Fruit fly (Drosophila melanogaster): Measurements from ENCODE around the gene Scsalpha2.

DNA sequence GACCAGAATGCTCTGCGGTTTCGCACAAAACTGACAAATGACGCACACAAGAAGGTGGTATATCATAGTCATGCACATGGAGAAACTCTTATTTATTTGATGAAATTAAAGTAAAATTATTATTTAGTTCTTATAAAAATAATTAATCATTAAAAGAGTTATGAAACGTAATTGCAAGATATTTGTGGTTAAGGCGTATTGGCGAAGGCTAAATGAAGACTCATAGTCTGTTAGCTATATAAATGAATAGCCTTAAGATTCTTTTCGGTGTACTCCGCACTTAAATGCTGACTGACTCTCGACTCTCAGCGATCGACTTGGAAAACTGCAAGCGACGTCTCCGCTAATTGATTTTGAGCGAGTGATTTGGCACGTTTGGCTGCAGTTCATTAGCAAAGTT, 13.6 kb upstream of the Scsalpha2 start:
- no peak for TF ChIP-seq sens (GFP tag)
- no peak for TF ChIP-seq Nf-YA (GFP tag; IDR thresholded peaks at IDR 0.05)
- no peak for TF ChIP-seq slou (GFP tag; optimal IDR thresholded peaks at IDR 0.05)
- no peak for TF ChIP-seq lab (GFP tag; optimal IDR thresholded peaks at IDR 0.05)
- TF ChIP-seq Xbp1 (GFP tag; optimal IDR thresholded peaks at IDR 0.05): no peak
- TF ChIP-seq Atf6 (GFP tag; IDR thresholded peaks at IDR 0.05): no peak
- TF ChIP-seq btn (GFP tag; optimal IDR thresholded peaks at IDR 0.05): no peak
- TF ChIP-seq tup (GFP tag; optimal IDR thresholded peaks at IDR 0.05): no peak
- TF ChIP-seq NfI (GFP tag; optimal IDR thresholded peaks at IDR 0.05): no peak
- no peak for TF ChIP-seq gcm (GFP tag; optimal IDR thresholded peaks at IDR 0.05)

All from whole organism, embryonic.